Fruit fly (Drosophila melanogaster): Measurements from ENCODE around the gene beat-IIa.

DNA sequence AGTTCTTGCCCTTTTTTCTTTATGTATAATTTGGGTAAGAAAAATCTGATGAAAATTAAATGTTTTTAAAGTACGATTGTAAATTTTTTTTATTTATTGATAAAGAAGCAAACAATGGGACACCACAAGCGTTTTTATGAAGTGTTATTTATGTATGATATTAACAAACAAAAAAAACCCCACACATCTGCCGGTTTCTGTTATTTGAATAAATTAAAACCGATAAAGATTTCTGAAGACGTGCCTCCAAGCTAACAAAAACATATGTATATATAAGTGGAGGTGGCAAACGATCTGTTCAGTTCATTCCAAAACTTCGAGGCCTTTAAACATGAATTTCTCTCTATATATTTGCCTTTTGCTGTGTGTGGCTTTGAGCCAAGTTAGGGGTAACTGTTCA lies 47.7 kb upstream of the beat-IIa start, which contains the start of gene CG42822:
- TF ChIP-seq Sox14 (GFP tag; optimal IDR thresholded peaks at IDR 0.05): no peak
- TF ChIP-seq dac (GFP tag; optimal IDR thresholded peaks at IDR 0.05): no peak
- TF ChIP-seq svp (GFP tag): peak; percentile 6
- TF ChIP-seq CG32006 (GFP tag; optimal IDR thresholded peaks at IDR 0.05): no peak
- TF ChIP-seq Sox102F (GFP tag; optimal IDR thresholded peaks at IDR 0.05): no peak
- no peak for TF ChIP-seq Smox (GFP tag; optimal IDR thresholded peaks at IDR 0.05)
- TF ChIP-seq CG10631 (GFP tag; optimal IDR thresholded peaks at IDR 0.05): no peak
- TF ChIP-seq Sox15 (GFP tag; optimal IDR thresholded peaks at IDR 0.05): no peak
- no peak for TF ChIP-seq CG16779 (tag; optimal IDR thresholded peaks at IDR 0.05)
- TF ChIP-seq CG3919 (GFP tag; optimal IDR thresholded peaks at IDR 0.05): no peak
- no peak for TF ChIP-seq Eip93F (GFP tag; optimal IDR thresholded peaks at IDR 0.05)
- no peak for TF ChIP-seq lz (GFP tag; optimal IDR thresholded peaks at IDR 0.05)
- TF ChIP-seq Met (GFP tag; optimal IDR thresholded peaks at IDR 0.05): no peak
